Fruit fly (Drosophila melanogaster): ENCODE data around the gene Grip71.

dm6 chr2L:18717365-18718011 lies 8.8 kb downstream of the Grip71 start:
- no peak for TF ChIP-seq Sin3A (optimal IDR thresholded peaks at IDR 0.05)
- no peak for TF ChIP-seq ttk (optimal IDR thresholded peaks at IDR 0.05)

All from Kc167 (cell line).